Fruit fly (Drosophila melanogaster) whole organism, wandering third instar larva: ENCODE measurements around the gene CG9289.

ENCODE experiments used
- Abd-B ChIP-seq: fragments of >200 bp; optimal IDR thresholded peaks from 2 replicates; lab custom pipeline; 2017; ENCODE audit warnings: missing biosample characterization, missing genetic modification characterization
- CG32264 ChIP-seq: fragments of 200-800 bp; sonication (Bioruptor generic); optimal IDR thresholded peaks from 2 replicates; lab custom pipeline; 2016; ENCODE audit warnings: missing biosample characterization, missing genetic modification characterization
- Hr83 ChIP-seq: fragments of 200-300 bp; sonication (Bioruptor generic); optimal IDR thresholded peaks from 2 replicates; lab custom pipeline; 2016; ENCODE audit warnings: missing biosample characterization, mild to moderate bottlenecking, missing genetic modification characterization, moderate library complexity; ENCODE audit not compliant: poor library complexity, severe bottlenecking
- Jra ChIP-seq: sonication (Bioruptor generic); optimal IDR thresholded peaks from 2 replicates; lab custom pipeline; 2016; ENCODE audit warnings: missing biosample characterization, missing genetic modification characterization
- N ChIP-seq: fragments of >200 bp; optimal IDR thresholded peaks from 2 replicates; lab custom pipeline; 2018; ENCODE audit warnings: missing biosample characterization, missing external identifiers, missing genetic modification characterization
- Rel ChIP-seq, 2 experiments: fragments of 200-800 bp; sonication (Bioruptor generic) in 1 of 2; optimal IDR thresholded peaks; 2 replicates in 1 of 2; 3 replicates in 1 of 2; lab custom pipeline; 2016 to 2019; ENCODE audit warnings: mild to moderate bottlenecking in 2 of 2, missing biosample characterization in 2 of 2, missing genetic modification characterization in 2 of 2, moderate library complexity in 1 of 2
- br ChIP-seq: fragments of 200-800 bp; sonication (Bioruptor generic); optimal IDR thresholded peaks from 2 replicates; lab custom pipeline; 2016; ENCODE audit warnings: missing biosample characterization, missing genetic modification characterization
- dmrt93B ChIP-seq: fragments of 200-800 bp; sonication (Bioruptor generic); optimal IDR thresholded peaks from 2 replicates; lab custom pipeline; 2018; ENCODE audit warnings: missing biosample characterization, mild to moderate bottlenecking, missing genetic modification characterization
- fru ChIP-seq: fragments of 200-800 bp; sonication (Bioruptor generic); optimal IDR thresholded peaks from 3 replicates; lab custom pipeline; 2016; ENCODE audit warnings: missing biosample characterization, mild to moderate bottlenecking, missing genetic modification characterization
- h ChIP-seq: fragments of 200-800 bp; sonication (Bioruptor generic); optimal IDR thresholded peaks from 3 replicates; lab custom pipeline; 2016; ENCODE audit warnings: missing biosample characterization, mild to moderate bottlenecking, missing genetic modification characterization
- usp ChIP-seq: fragments of >200 bp; optimal IDR thresholded peaks from 2 replicates; lab custom pipeline; 2017; ENCODE audit warnings: missing biosample characterization, missing genetic modification characterization
- woc ChIP-seq: sonication (Bioruptor generic); optimal IDR thresholded peaks from 2 replicates; lab custom pipeline; 2016; ENCODE audit warnings: missing biosample characterization, mild to moderate bottlenecking, missing genetic modification characterization

DNA sequence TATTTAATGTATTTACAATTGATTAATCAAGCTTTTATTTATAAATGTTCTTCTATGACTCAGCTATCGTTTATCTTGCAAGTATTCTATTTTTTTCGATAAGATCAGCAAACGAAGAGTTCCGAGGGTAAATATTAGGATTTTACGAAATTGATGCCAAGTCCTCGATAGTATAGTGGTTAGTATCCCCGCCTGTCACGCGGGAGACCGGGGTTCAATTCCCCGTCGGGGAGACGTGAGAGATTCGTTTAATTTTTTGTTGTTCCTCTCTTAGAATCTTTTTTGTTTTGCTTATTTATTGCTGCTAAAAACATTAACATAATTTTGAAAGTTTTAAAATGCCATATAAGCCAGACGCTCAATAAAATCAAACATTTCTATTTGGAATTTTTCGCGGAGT lies 5.2 kb downstream of the CG9289 start:
- TF ChIP-seq fru (GFP tag; lab: Kevin White, UChicago) (no peak), br (GFP tag; lab: Kevin White, UChicago) (no peak), Jra (GFP tag; lab: Kevin White, UChicago) (no peak), Abd-B (GFP tag; lab: Kevin White, UChicago) (no peak), h (GFP tag; lab: Kevin White, UChicago) (no peak), CG32264 (GFP tag; lab: Kevin White, UChicago) (no peak), dmrt93B (GFP tag; lab: Kevin White, UChicago) (no peak), usp (GFP tag; lab: Kevin White, UChicago) (no peak), Hr83 (no peak), N (GFP tag; lab: Kevin White, UChicago) (no peak), Rel (GFP tag; optimal IDR thresholded peaks at IDR 0.05; lab: Kevin White, UChicago) (no peak), Rel (tag; optimal IDR thresholded peaks at IDR 0.05; lab: Kevin White, UChicago) (no peak), woc (GFP tag; lab: Kevin White, UChicago) (no peak)
